Worm (Caenorhabditis elegans): ENCODE data around the gene tkt-1.

Gene tkt-1

DNA sequence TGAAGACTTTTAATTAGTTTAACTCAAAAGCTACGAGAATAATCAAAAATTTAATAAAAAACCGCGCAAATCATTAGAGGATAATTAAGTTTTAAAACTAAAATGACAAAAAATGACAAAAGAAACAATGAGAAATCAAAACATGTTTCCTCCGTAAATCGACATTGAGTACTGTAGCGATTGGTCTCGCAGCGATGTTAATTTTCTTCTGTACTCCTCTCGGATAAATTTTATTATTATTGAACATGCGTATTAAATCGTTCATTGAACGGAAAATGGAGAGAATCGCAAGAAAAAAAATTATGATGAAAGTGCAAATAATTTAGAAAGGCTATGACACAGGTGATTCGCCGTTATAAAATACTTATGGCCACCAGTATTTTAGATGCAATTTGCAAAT is 41.9 kb downstream of the tkt-1 start:
- peak in 1 of 2 experiments; percentile 20 for TF ChIP-seq lsy-2 (tag; optimal IDR thresholded peaks at IDR 0.05)
- TF ChIP-seq nhr-237 (tag; optimal IDR thresholded peaks at IDR 0.05), result no peak

DNA sequence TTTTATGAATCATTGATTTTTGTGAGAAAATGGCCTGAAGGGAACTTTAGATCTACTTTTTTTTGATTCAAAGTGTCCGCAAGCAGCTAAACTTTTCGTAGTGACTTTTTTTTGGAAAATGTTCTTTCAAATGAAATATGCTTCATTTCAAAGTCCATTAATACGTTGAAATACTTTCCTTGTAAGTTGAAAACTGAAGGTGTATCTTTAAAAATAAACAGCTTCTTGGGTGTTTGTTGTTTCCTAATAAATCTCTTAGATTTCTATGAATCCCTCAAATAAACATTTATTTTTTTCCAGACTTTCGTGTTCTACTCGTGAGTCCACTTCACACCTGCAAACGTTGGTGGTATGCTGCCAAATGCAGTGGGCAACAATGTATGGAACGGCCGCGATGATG is 43.2 kb downstream of the tkt-1 start, which contains the start of gene ebax-1:
Gene ebax-1, plus strand, starts transcription at position 301 of the 400 bp plus-strand sequence.
- TF ChIP-seq unc-39 (tag; optimal IDR thresholded peaks at IDR 0.05), result no peak
- TF ChIP-seq R02D3.7 (tag; optimal IDR thresholded peaks at IDR 0.05), result no peak
- no peak for TF ChIP-seq blmp-1 (tag; optimal IDR thresholded peaks at IDR 0.05; ENCODE audit: insufficient read depth)
- TF ChIP-seq lin-39 (tag; optimal IDR thresholded peaks at IDR 0.05), result no peak
- no peak for TF ChIP-seq crh-2 (tag; optimal IDR thresholded peaks at IDR 0.05)
- no peak for TF ChIP-seq elt-1 (tag; optimal IDR thresholded peaks at IDR 0.05)
- no peak for TF ChIP-seq alr-1 (tag; optimal IDR thresholded peaks at IDR 0.05)
- no peak for TF ChIP-seq lin-13 (GFP tag; optimal IDR thresholded peaks at IDR 0.05)
- TF ChIP-seq ZK546.5 (tag; optimal IDR thresholded peaks at IDR 0.05), result no peak
- no peak for TF ChIP-seq sma-3 (GFP tag; optimal IDR thresholded peaks at IDR 0.05)
- TF ChIP-seq Y55F3AM.14 (GFP tag; optimal IDR thresholded peaks at IDR 0.05), result no peak
- TF ChIP-seq F13H6.1 (tag; optimal IDR thresholded peaks at IDR 0.05), result no peak
- TF ChIP-seq ztf-1 (GFP tag; conservative IDR thresholded peaks at IDR 0.05), result no peak
- no peak for TF ChIP-seq peb-1 (tag; optimal IDR thresholded peaks at IDR 0.05)
- TF ChIP-seq ceh-16 (tag; optimal IDR thresholded peaks at IDR 0.05), result no peak
- TF ChIP-seq nhr-25 (tag; optimal IDR thresholded peaks at IDR 0.05), result no peak
- no peak for TF ChIP-seq mdl-1 (tag; optimal IDR thresholded peaks at IDR 0.05)
- TF ChIP-seq C34F6.9 (tag; optimal IDR thresholded peaks at IDR 0.05), result no peak

DNA sequence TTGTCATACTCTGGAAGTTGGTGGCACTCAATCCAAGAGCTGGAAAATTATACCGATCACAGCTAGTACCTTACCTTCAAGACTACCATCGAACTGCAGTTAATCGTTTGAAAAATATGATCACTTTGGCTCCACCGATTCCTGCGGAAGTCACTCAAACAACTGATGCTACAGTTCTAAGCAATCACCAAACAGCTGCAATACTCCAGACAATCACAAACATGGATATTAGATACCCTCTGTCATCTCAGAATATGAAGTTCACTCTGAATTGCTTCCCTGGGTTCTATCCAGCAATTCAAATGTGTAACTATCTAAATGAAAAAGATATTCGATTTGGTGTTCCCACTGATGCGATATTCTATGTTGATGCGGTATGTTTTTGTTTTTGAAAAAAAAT is 45.2 kb downstream of the tkt-1 start:
- TF ChIP-seq mab-5 (tag; optimal IDR thresholded peaks at IDR 0.05) (no peak), dmd-4 (tag; optimal IDR thresholded peaks at IDR 0.05) (no peak), crh-2 (tag; optimal IDR thresholded peaks at IDR 0.05) (no peak), sma-9 (GFP tag; optimal IDR thresholded peaks at IDR 0.05) (no peak), sma-9 (tag; optimal IDR thresholded peaks at IDR 0.05) (no peak), skn-1 (tag; optimal IDR thresholded peaks at IDR 0.05) (no peak), sma-3 (GFP tag; optimal IDR thresholded peaks at IDR 0.05) (no peak), unc-55 (GFP tag; optimal IDR thresholded peaks at IDR 0.05) (no peak), lsy-2 (tag; optimal IDR thresholded peaks at IDR 0.05) (no peak), F13H6.1 (tag; optimal IDR thresholded peaks at IDR 0.05) (no peak), ceh-16 (tag; optimal IDR thresholded peaks at IDR 0.05) (no peak), ZK546.5 (tag; optimal IDR thresholded peaks at IDR 0.05) (no peak), ztf-1 (GFP tag; conservative IDR thresholded peaks at IDR 0.05) (no peak), nhr-23 (tag; optimal IDR thresholded peaks at IDR 0.05) (no peak), lin-11 (tag; optimal IDR thresholded peaks at IDR 0.05) (no peak)

DNA sequence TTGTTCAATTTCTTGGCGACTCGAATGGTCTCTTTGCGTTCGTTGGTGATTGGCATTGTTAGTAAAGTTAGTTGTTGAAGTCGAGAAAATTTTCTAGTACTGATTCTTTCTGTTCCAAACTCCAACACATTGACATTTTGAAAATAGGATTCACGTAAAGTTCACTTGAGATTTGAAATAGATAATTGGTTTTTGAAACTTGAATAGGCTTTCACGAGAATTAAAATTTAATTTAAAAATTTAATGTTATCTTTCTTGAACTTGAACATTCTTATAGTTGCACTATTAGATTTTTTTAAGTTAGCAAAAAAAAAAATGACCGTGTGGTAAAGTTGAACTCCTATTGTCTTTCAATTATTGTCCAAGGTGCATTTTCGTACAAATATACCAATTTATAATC is 50.6 kb downstream of the tkt-1 start, which contains the start of gene R09E10.6:
Gene R09E10.6, minus strand, starts transcription at position 101 of the 400 bp plus-strand sequence.
- TF ChIP-seq alr-1 (tag; optimal IDR thresholded peaks at IDR 0.05) (no peak), ztf-1 (GFP tag; conservative IDR thresholded peaks at IDR 0.05) (no peak), aly-2 (tag; optimal IDR thresholded peaks at IDR 0.05) (no peak), nhr-23 (tag; optimal IDR thresholded peaks at IDR 0.05) (no peak), snpc-4 (tag; optimal IDR thresholded peaks at IDR 0.05) (no peak), crh-2 (tag; optimal IDR thresholded peaks at IDR 0.05) (no peak)

DNA sequence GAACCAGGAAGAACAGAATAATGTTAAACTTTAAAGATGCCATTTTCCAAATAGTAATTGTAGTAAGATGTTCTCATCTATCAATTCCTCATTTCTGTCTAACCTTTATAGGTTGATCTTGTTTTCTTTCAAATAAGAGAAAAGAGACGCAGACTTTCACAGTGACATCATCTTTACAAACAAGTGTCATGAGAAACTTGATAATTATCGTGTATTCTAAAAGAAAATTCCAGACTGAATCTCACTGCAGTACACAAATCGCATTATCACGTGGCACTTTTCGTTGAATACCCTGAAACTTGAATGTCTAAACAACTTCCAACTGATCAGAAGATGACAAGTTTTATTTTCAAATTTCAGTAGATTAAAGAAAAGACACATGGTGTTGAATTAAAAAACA is 51.7 kb downstream of the tkt-1 start, which contains the start of gene R09E10.13:
Gene R09E10.13, minus strand, starts transcription at position 61 of the 400 bp plus-strand sequence.
- TF ChIP-seq elt-1 (tag; optimal IDR thresholded peaks at IDR 0.05), result no peak
- no peak for TF ChIP-seq alr-1 (tag; optimal IDR thresholded peaks at IDR 0.05)
- peak; percentile 47 for TF ChIP-seq ztf-4 (tag; optimal IDR thresholded peaks at IDR 0.05)

All from whole organism, L2 larva.